Fruit fly (Drosophila melanogaster) whole organism: ENCODE results near the gene salr.

Source experiments
- CG8478 ChIP-seq: fragments of >200 bp; optimal IDR thresholded peaks from 2 replicates; lab custom pipeline; 2018; ENCODE audit warnings: inconsistent platforms
- Dll ChIP-seq: fragments of >200 bp; optimal IDR thresholded peaks from 2 replicates; lab custom pipeline; 2017
- EcR ChIP-seq, 2 experiments: fragments of >200 bp; optimal IDR thresholded peaks; 2 replicates each; lab custom pipeline; 2017; ENCODE audit warnings: missing biosample characterization in 2 of 2, missing genetic modification characterization in 2 of 2, missing genetic modification reagents in 2 of 2
- psq ChIP-seq: fragments of >200 bp; optimal IDR thresholded peaks from 2 replicates; lab custom pipeline; 2017
- usp ChIP-seq: fragments of >200 bp; optimal IDR thresholded peaks from 2 replicates; lab custom pipeline; 2017; ENCODE audit warnings: missing biosample characterization, missing genetic modification characterization, mixed read lengths

DNA sequence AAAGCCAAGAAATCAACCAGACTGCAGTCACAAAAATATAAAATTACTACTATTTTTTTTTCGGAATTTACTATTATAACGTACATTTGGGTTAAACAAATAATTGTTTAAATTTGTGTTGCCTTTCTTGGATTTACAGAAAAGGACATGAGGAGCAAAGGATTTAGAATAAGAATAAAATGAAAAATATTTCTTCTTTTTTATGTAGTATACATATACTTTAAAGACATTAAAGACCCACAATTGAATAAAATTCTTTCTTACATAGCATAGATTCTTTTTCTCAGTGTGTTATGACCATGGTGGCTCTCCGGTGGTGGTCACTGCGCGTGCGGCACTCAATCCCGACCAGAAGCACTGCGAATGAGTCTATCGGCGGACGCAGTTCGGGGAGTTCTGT, 39.5 kb upstream of the salr start:
- TF ChIP-seq EcR (GFP tag; optimal IDR thresholded peaks at IDR 0.05; lab: Kevin White, UChicago) (no peak), CG8478 (no peak), psq (lab: Kevin White, UChicago) (no peak), usp (GFP tag; lab: Kevin White, UChicago) (no peak), Dll (lab: Kevin White, UChicago) (no peak)
